Fruit fly (Drosophila melanogaster) whole organism, embryonic: ENCODE data around the gene CG13455.
A peak's percentile ranks its signal among the peaks of the same experiment; 100 is the strongest.

Source experiments
- Awh ChIP-seq: fragments of 200-800 bp; sonication (Bioruptor generic); IDR thresholded peaks from 2 replicates; pipeline ENCODE4, ENCODE4 v1.3.6; 2022; ENCODE audit warnings: missing biosample characterization, missing genetic modification characterization
- CG10147 ChIP-seq: fragments of 200-800 bp; sonication (Bioruptor generic); optimal IDR thresholded peaks from 2 replicates; lab custom pipeline; 2019; ENCODE audit warnings: missing biosample characterization, mild to moderate bottlenecking, missing genetic modification characterization, moderate library complexity
- CG10543 ChIP-seq: fragments of 200-800 bp; sonication (Bioruptor generic); optimal IDR thresholded peaks from 3 replicates; lab custom pipeline; 2017; ENCODE audit warnings: missing biosample characterization, mild to moderate bottlenecking, missing genetic modification characterization, moderate library complexity
- CG11398 ChIP-seq: fragments of 200-800 bp; sonication (Bioruptor generic); optimal IDR thresholded peaks from 2 replicates; lab custom pipeline; 2016; ENCODE audit warnings: missing biosample characterization, missing genetic modification characterization
- CG11456 ChIP-seq: fragments of 200-800 bp; sonication (Bioruptor generic); IDR thresholded peaks from 3 replicates; pipeline ENCODE4 v1.3.6; 2022; ENCODE audit warnings: missing biosample characterization, missing genetic modification characterization
- CG12104 ChIP-seq: fragments of 200-800 bp; sonication (Bioruptor generic); optimal IDR thresholded peaks from 3 replicates; lab custom pipeline; 2016; ENCODE audit warnings: missing biosample characterization, missing genetic modification characterization
- CG13296 ChIP-seq: fragments of 200-800 bp; sonication (Bioruptor generic); optimal IDR thresholded peaks from 3 replicates; lab custom pipeline; 2018; ENCODE audit warnings: missing biosample characterization, mild to moderate bottlenecking, missing genetic modification characterization
- CG14965 ChIP-seq: fragments of 200-800 bp; sonication (Bioruptor generic); optimal IDR thresholded peaks from 2 replicates; lab custom pipeline; 2016; ENCODE audit warnings: missing biosample characterization, missing genetic modification characterization, borderline replicate concordance
- CG15073 ChIP-seq: fragments of 200-800 bp; sonication (Bioruptor generic); optimal IDR thresholded peaks from 2 replicates; lab custom pipeline; 2016; ENCODE audit warnings: missing biosample characterization, missing genetic modification characterization
- CG15479 ChIP-seq: fragments of 200-800 bp; sonication (Bioruptor generic); optimal IDR thresholded peaks from 3 replicates; lab custom pipeline; 2019; ENCODE audit warnings: missing biosample characterization, mild to moderate bottlenecking, missing genetic modification characterization, moderate library complexity
- CG15514 ChIP-seq: fragments of 200-800 bp; sonication (Bioruptor generic); optimal IDR thresholded peaks from 3 replicates; lab custom pipeline; 2017; ENCODE audit warnings: missing biosample characterization, missing genetic modification characterization, mild to moderate bottlenecking, moderate library complexity, missing genetic modification reagents
- CG1647 ChIP-seq: fragments of 200-800 bp; sonication (Bioruptor generic); optimal IDR thresholded peaks from 3 replicates; lab custom pipeline; 2016; ENCODE audit warnings: missing biosample characterization, missing genetic modification characterization
- CG16863 ChIP-seq: fragments of 200-800 bp; sonication (Bioruptor generic); optimal IDR thresholded peaks from 3 replicates; lab custom pipeline; 2016; ENCODE audit warnings: missing biosample characterization, missing genetic modification characterization
- CG18262 ChIP-seq: fragments of 200-800 bp; optimal IDR thresholded peaks from 3 replicates; lab custom pipeline; 2019; ENCODE audit warnings: missing biosample characterization, mild to moderate bottlenecking, missing genetic modification characterization, moderate library complexity
- CG2120 ChIP-seq: fragments of 200-800 bp; sonication (Bioruptor generic); optimal IDR thresholded peaks from 3 replicates; lab custom pipeline; 2016; ENCODE audit warnings: missing biosample characterization, missing genetic modification characterization
- CG2199 ChIP-seq: fragments of 200-800 bp; sonication (Bioruptor generic); IDR thresholded peaks from 3 replicates; pipeline ENCODE4 v1.3.6; 2022; ENCODE audit warnings: missing biosample characterization, missing genetic modification characterization
- CG30020 ChIP-seq: fragments of 200-800 bp; optimal IDR thresholded peaks from 2 replicates; lab custom pipeline; 2019; ENCODE audit warnings: missing biosample characterization, mild to moderate bottlenecking, missing genetic modification characterization, moderate library complexity
- CG30403 ChIP-seq: fragments of 200-800 bp; sonication (Bioruptor generic); optimal IDR thresholded peaks from 3 replicates; lab custom pipeline; 2016; ENCODE audit warnings: missing biosample characterization, missing genetic modification characterization
- CG31224 ChIP-seq: fragments of 200-800 bp; sonication (Bioruptor generic); IDR thresholded peaks from 2 replicates; pipeline ENCODE4 v1.3.6; 2022; ENCODE audit warnings: missing biosample characterization, missing genetic modification characterization
- CG31388 ChIP-seq: fragments of 200-800 bp; sonication (Bioruptor generic); optimal IDR thresholded peaks from 2 replicates; lab custom pipeline; 2016; ENCODE audit warnings: missing biosample characterization, missing genetic modification characterization
- CG3281 ChIP-seq: fragments of 200-800 bp; sonication (Bioruptor generic); optimal IDR thresholded peaks from 3 replicates; lab custom pipeline; 2017; ENCODE audit warnings: missing biosample characterization, mild to moderate bottlenecking, missing genetic modification characterization
- CG34422 ChIP-seq: fragments of 200-800 bp; sonication (Bioruptor generic); IDR thresholded peaks from 3 replicates; pipeline ENCODE4 v1.3.6; 2022; ENCODE audit warnings: missing biosample characterization, missing genetic modification characterization
- CG3726 ChIP-seq: fragments of 200-800 bp; sonication (Bioruptor generic); IDR thresholded peaks from 3 replicates; pipeline ENCODE4, ENCODE4 v1.3.6; 2022; ENCODE audit warnings: missing biosample characterization, missing genetic modification characterization
- CG4360 ChIP-seq: fragments of 200-800 bp; sonication (Bioruptor generic); IDR thresholded peaks from 2 replicates; pipeline ENCODE4 v1.3.6; 2022; ENCODE audit warnings: missing biosample characterization, missing genetic modification characterization
- CG6854 ChIP-seq: fragments of 200-800 bp; sonication (Bioruptor generic); optimal IDR thresholded peaks from 3 replicates; lab custom pipeline; 2017; ENCODE audit warnings: missing biosample characterization, mild to moderate bottlenecking, missing genetic modification characterization
- CG7357 ChIP-seq: fragments of 200-800 bp; sonication (Bioruptor generic); IDR thresholded peaks from 3 replicates; pipeline ENCODE4 v1.3.6; 2022; ENCODE audit warnings: missing biosample characterization, missing genetic modification characterization
- CG7745 ChIP-seq: fragments of 200-800 bp; sonication (Bioruptor generic); optimal IDR thresholded peaks from 2 replicates; lab custom pipeline; 2018; ENCODE audit warnings: missing biosample characterization, mild to moderate bottlenecking, missing genetic modification characterization, moderate library complexity
- CG7786 ChIP-seq: fragments of 200-800 bp; sonication (Bioruptor generic); optimal IDR thresholded peaks from 2 replicates; lab custom pipeline; 2016; ENCODE audit warnings: missing biosample characterization, missing genetic modification characterization
- CG8388 ChIP-seq: fragments of 200-800 bp; sonication (Bioruptor generic); optimal IDR thresholded peaks from 2 replicates; lab custom pipeline; 2019; ENCODE audit warnings: missing biosample characterization, mild to moderate bottlenecking, missing genetic modification characterization, moderate library complexity
- CG9437 ChIP-seq: fragments of 200-800 bp; sonication (Bioruptor generic); optimal IDR thresholded peaks from 2 replicates; lab custom pipeline; 2018; ENCODE audit warnings: missing biosample characterization, mild to moderate bottlenecking, missing genetic modification characterization
- CG9609 ChIP-seq: fragments of 200-800 bp; sonication (Bioruptor generic); optimal IDR thresholded peaks from 3 replicates; lab custom pipeline; 2016; ENCODE audit warnings: missing biosample characterization, missing genetic modification characterization
- Hr3 ChIP-seq: fragments of 200-800 bp; sonication (Bioruptor generic); optimal IDR thresholded peaks from 3 replicates; lab custom pipeline; 2016; ENCODE audit warnings: missing biosample characterization, missing genetic modification characterization
- Jarid2 ChIP-seq: fragments of 200-800 bp; sonication (Bioruptor generic); optimal IDR thresholded peaks from 3 replicates; lab custom pipeline; 2017; ENCODE audit warnings: mild to moderate bottlenecking, missing biosample characterization, missing genetic modification reagents, missing genetic modification characterization
- Lim3 ChIP-seq: fragments of 200-800 bp; sonication (Bioruptor generic); IDR thresholded peaks from 2 replicates; pipeline ENCODE4 v1.3.6; 2022; ENCODE audit warnings: missing biosample characterization, missing genetic modification characterization
- PHDP ChIP-seq: fragments of 200-800 bp; sonication (Bioruptor generic); optimal IDR thresholded peaks from 3 replicates; lab custom pipeline; 2018; ENCODE audit warnings: missing biosample characterization, mild to moderate bottlenecking, missing genetic modification characterization, moderate library complexity
- Sox100B ChIP-seq: fragments of 200-800 bp; sonication (Bioruptor generic); optimal IDR thresholded peaks from 3 replicates; lab custom pipeline; 2018; ENCODE audit warnings: missing biosample characterization, mild to moderate bottlenecking, missing genetic modification characterization
- Stat92E ChIP-seq, 3 experiments: fragments of >200 bp in 2 of 3; fragments of 200-800 bp in 1 of 3; sonication (Bioruptor generic) in 1 of 3; optimal IDR thresholded peaks; 2 replicates each; lab custom pipeline; 2017 to 2019; ENCODE audit warnings: missing biosample characterization in 3 of 3, missing genetic modification characterization in 3 of 3, mild to moderate bottlenecking in 1 of 3, moderate library complexity in 1 of 3
- ac ChIP-seq: fragments of 200-800 bp; sonication (Bioruptor generic); optimal IDR thresholded peaks from 3 replicates; lab custom pipeline; 2017; ENCODE audit warnings: missing biosample characterization, mild to moderate bottlenecking, missing genetic modification characterization
- chinmo ChIP-seq: fragments of 200-800 bp; sonication (Bioruptor generic); IDR thresholded peaks from 4 replicates; pipeline ENCODE4 v1.3.6; 2022; ENCODE audit warnings: missing biosample characterization, missing genetic modification characterization; ENCODE audit not compliant: partially characterized antibody
- ci ChIP-seq: fragments of 200-800 bp; sonication (Bioruptor generic); IDR thresholded peaks from 3 replicates; pipeline ENCODE4 v1.3.6; 2022; ENCODE audit warnings: missing biosample characterization, missing genetic modification characterization
- danr ChIP-seq: fragments of 200-800 bp; sonication (Bioruptor generic); IDR thresholded peaks from 2 replicates; pipeline ENCODE4 v1.3.6; 2022; ENCODE audit warnings: missing biosample characterization, missing genetic modification characterization
- eve ChIP-seq, 2 experiments: fragments of >200 bp; optimal IDR thresholded peaks; 2 replicates each; lab custom pipeline; 2017; ENCODE audit warnings: missing biosample characterization in 2 of 2, missing genetic modification characterization in 2 of 2
- inv ChIP-seq: fragments of 200-800 bp; sonication (Bioruptor generic); IDR thresholded peaks from 2 replicates; pipeline ENCODE4 v1.3.6; 2022; ENCODE audit warnings: missing biosample characterization, missing genetic modification characterization; ENCODE audit not compliant: partially characterized antibody
- lilli ChIP-seq: fragments of 200-800 bp; sonication (Bioruptor generic); optimal IDR thresholded peaks from 3 replicates; lab custom pipeline; 2016; ENCODE audit warnings: missing biosample characterization, missing genetic modification characterization
- row ChIP-seq: fragments of 200-800 bp; sonication (Bioruptor generic); IDR thresholded peaks from 3 replicates; pipeline ENCODE4 v1.3.6; 2022; ENCODE audit warnings: missing biosample characterization, missing genetic modification characterization
- schlank ChIP-seq: fragments of 200-800 bp; sonication (Bioruptor generic); optimal IDR thresholded peaks from 2 replicates; lab custom pipeline; 2018; ENCODE audit warnings: missing biosample characterization, mild to moderate bottlenecking, missing genetic modification characterization
- sens ChIP-seq: fragments of 200-800 bp; sonication (Bioruptor generic); peaks from one replicate; lab custom pipeline; 2016; ENCODE audit warnings: missing biosample characterization, missing genetic modification characterization
- tio ChIP-seq: fragments of 200-800 bp; sonication (Bioruptor generic); optimal IDR thresholded peaks from 2 replicates; lab custom pipeline; 2017; ENCODE audit warnings: missing biosample characterization, missing genetic modification characterization, inconsistent platforms
- tx ChIP-seq: fragments of 200-800 bp; sonication (Bioruptor generic); optimal IDR thresholded peaks from 2 replicates; lab custom pipeline; 2016; ENCODE audit warnings: missing biosample characterization, missing genetic modification characterization
- vvl ChIP-seq: fragments of 200-800 bp; sonication (Bioruptor generic); IDR thresholded peaks from 2 replicates; pipeline ENCODE4 v1.3.6; 2022; ENCODE audit warnings: missing biosample characterization, missing genetic modification characterization

CG13455 gene

dm6 chr3L:15537916-15538581 lies 41.7 kb downstream of the CG13455 start (continued):
- peak; percentile 96 for TF ChIP-seq CG15479
- no peak for TF ChIP-seq CG30020 (tag; lab: Kevin White, UChicago)
- no peak for TF ChIP-seq CG9609 (GFP tag; lab: Kevin White, UChicago)
- TF ChIP-seq CG1647 (GFP tag; lab: Kevin White, UChicago) = peak; percentile 19
- TF ChIP-seq PHDP = peak; percentile 81
- TF ChIP-seq CG31224 (GFP tag; lab: Robert Waterston, UW) = no peak
- peak; percentile 77 for TF ChIP-seq CG8388 (GFP tag; lab: Kevin White, UChicago)
- peak; percentile 75 for TF ChIP-seq Sox100B (GFP tag; lab: Kevin White, UChicago)
- no peak for TF ChIP-seq danr (GFP tag; lab: Robert Waterston, UW)
- TF ChIP-seq Hr3 (GFP tag; lab: Kevin White, UChicago) = peak; percentile 66
- TF ChIP-seq CG11456 (GFP tag; lab: Robert Waterston, UW) = no peak
- 0 out of 4 replicates have a peak, but pooled peaks have one; percentile 42 for TF ChIP-seq chinmo (GFP tag; lab: Robert Waterston, UW)
- peak; percentile 55; the same call in 1 of the 3 replicates for TF ChIP-seq CG2199 (GFP tag; lab: Robert Waterston, UW)
- TF ChIP-seq Jarid2 (GFP tag; lab: Kevin White, UChicago) = no peak
- no peak for TF ChIP-seq CG31388 (GFP tag; lab: Kevin White, UChicago)
- peak; percentile 22 for TF ChIP-seq tx (GFP tag; lab: Kevin White, UChicago)
- TF ChIP-seq CG30403 (GFP tag; lab: Kevin White, UChicago) = peak; percentile 81
- no peak for TF ChIP-seq CG7786
- TF ChIP-seq CG13296 (GFP tag; lab: Kevin White, UChicago) = peak; percentile 62
- TF ChIP-seq CG9437 = peak; percentile 70
- TF ChIP-seq tio = peak; percentile 68
- 0 out of 2 replicates have a peak, but pooled peaks have one; percentile 16 for TF ChIP-seq Awh (GFP tag; lab: Robert Waterston, UW)
- no peak for TF ChIP-seq Stat92E (GFP tag; optimal IDR thresholded peaks at IDR 0.05; lab: Kevin White, UChicago)
- peak; percentile 1 for TF ChIP-seq CG11398 (GFP tag; lab: Kevin White, UChicago)
- TF ChIP-seq CG10543 (GFP tag; lab: Kevin White, UChicago) = no peak
- peak; percentile 14 for TF ChIP-seq CG15514 (GFP tag; lab: Kevin White, UChicago)
- peak; percentile 74 for TF ChIP-seq CG2120 (GFP tag; lab: Kevin White, UChicago)
- TF ChIP-seq ac (GFP tag; lab: Kevin White, UChicago) = no peak
- TF ChIP-seq CG4360 (GFP tag; lab: Robert Waterston, UW) = 0 out of 2 replicates have a peak, but pooled peaks have one; percentile 8
- peak; percentile 84 for TF ChIP-seq CG18262 (tag; lab: Kevin White, UChicago)
- peak; percentile 58 for TF ChIP-seq CG12104 (GFP tag; lab: Kevin White, UChicago)
- TF ChIP-seq sens (GFP tag; lab: Kevin White, UChicago) = peak; percentile 96
- no peak for TF ChIP-seq Lim3 (GFP tag; lab: Robert Waterston, UW)
- no peak for TF ChIP-seq schlank (tag; lab: Kevin White, UChicago)
- no peak for TF ChIP-seq CG7745
- peak; percentile 63 for TF ChIP-seq lilli (GFP tag; lab: Kevin White, UChicago)
- TF ChIP-seq CG16863 (GFP tag; lab: Kevin White, UChicago) = peak; percentile 47
- TF ChIP-seq CG6854 (GFP tag; lab: Kevin White, UChicago) = peak; percentile 54
- no peak for TF ChIP-seq CG3726
- no peak for TF ChIP-seq ci
- peak in 1 of 2 experiments; percentile 74 for TF ChIP-seq eve (GFP tag; optimal IDR thresholded peaks at IDR 0.05; lab: Kevin White, UChicago)
- peak; percentile 67 for TF ChIP-seq row (GFP tag; lab: Robert Waterston, UW)
- peak; percentile 70 for TF ChIP-seq CG3281 (GFP tag; lab: Kevin White, UChicago)
- peak; percentile 35 for TF ChIP-seq vvl (GFP tag; lab: Robert Waterston, UW)
- no peak for TF ChIP-seq CG15073 (GFP tag; lab: Kevin White, UChicago)
- peak; percentile 47; the same call in 1 of the 3 replicates for TF ChIP-seq CG7357 (GFP tag; lab: Robert Waterston, UW)
- peak; percentile 28 for TF ChIP-seq CG10147 (GFP tag; lab: Kevin White, UChicago)
- TF ChIP-seq CG14965 (GFP tag; lab: Kevin White, UChicago) = no peak
- TF ChIP-seq CG34422 (GFP tag; lab: Robert Waterston, UW) = no peak
- TF ChIP-seq inv (GFP tag; lab: Robert Waterston, UW) = no peak
